Worm (Caenorhabditis elegans): ENCODE measurements around the gene fubl-1.
A peak's percentile ranks its signal among the peaks of the same experiment; 100 is the strongest.

The fubl-1 gene

ce11 chrV:10260460-10260859, 21.8 kb upstream of the fubl-1 start, which contains the start of gene sri-18:
Gene sri-18, minus strand, starts transcription at chrV:10260560.
- TF ChIP-seq pax-3 (tag; optimal IDR thresholded peaks at IDR 0.05) (no peak), vab-15 (tag; optimal IDR thresholded peaks at IDR 0.05) (no peak), unc-86 (tag; optimal IDR thresholded peaks at IDR 0.05) (no peak), nhr-11 (tag; optimal IDR thresholded peaks at IDR 0.05) (no peak), hpl-2 (GFP tag; optimal IDR thresholded peaks at IDR 0.05) (no peak), swsn-7 (tag; optimal IDR thresholded peaks at IDR 0.05) (no peak), egl-27 (tag; optimal IDR thresholded peaks at IDR 0.05) (no peak), tlp-1 (tag; optimal IDR thresholded peaks at IDR 0.05) (no peak), unc-30 (tag; optimal IDR thresholded peaks at IDR 0.05) (no peak), lin-35 (GFP tag; optimal IDR thresholded peaks at IDR 0.05) (no peak), ztf-4 (tag; optimal IDR thresholded peaks at IDR 0.05) (no peak), jun-1 (tag; optimal IDR thresholded peaks at IDR 0.05) (no peak), nhr-76 (tag; optimal IDR thresholded peaks at IDR 0.05) (no peak), ama-1 (optimal IDR thresholded peaks at IDR 0.05) (no peak)

ce11 chrV:10256050-10256449, 17.4 kb upstream of the fubl-1 start, which contains the start of gene nhr-232:
Gene nhr-232, plus strand, starts transcription at chrV:10256170.
- TF ChIP-seq elt-2 (tag; optimal IDR thresholded peaks at IDR 0.05) (peak; percentile 70), lir-3 (tag; optimal IDR thresholded peaks at IDR 0.05; ENCODE audit: poor library complexity) (no peak), lin-14 (GFP tag; optimal IDR thresholded peaks at IDR 0.05) (peak; percentile 17), rnt-1 (tag; optimal IDR thresholded peaks at IDR 0.05) (no peak), mab-9 (GFP tag; IDR thresholded peaks at IDR 0.05) (no peak), unc-30 (tag; optimal IDR thresholded peaks at IDR 0.05) (no peak), nhr-28 (tag; optimal IDR thresholded peaks at IDR 0.05) (no peak), lin-35 (GFP tag; optimal IDR thresholded peaks at IDR 0.05) (peak in 1 of 2 experiments; percentile 32), unc-98 (GFP tag; IDR thresholded peaks at IDR 0.05) (no peak), fkh-10 (GFP tag; optimal IDR thresholded peaks at IDR 0.05) (no peak), hlh-17 (GFP tag; optimal IDR thresholded peaks at IDR 0.05; ENCODE audit: borderline replicate concordance) (no peak), isw-1 (GFP tag; IDR thresholded peaks at IDR 0.05) (no peak), unc-130 (tag; optimal IDR thresholded peaks at IDR 0.05) (no peak), alr-1 (tag; optimal IDR thresholded peaks at IDR 0.05; ENCODE audit: borderline replicate concordance) (no peak), fos-1 (tag; optimal IDR thresholded peaks at IDR 0.05) (no peak), unc-86 (tag; optimal IDR thresholded peaks at IDR 0.05) (no peak), tbx-2 (tag; optimal IDR thresholded peaks at IDR 0.05) (no peak), efl-1 (optimal IDR thresholded peaks at IDR 0.05) (no peak), efl-1 (GFP tag; optimal IDR thresholded peaks at IDR 0.05 in 1 of 2) (peak in 1 of 2 experiments; percentile 39), mep-1 (tag; optimal IDR thresholded peaks at IDR 0.05) (no peak)

ce11 chrV:10255005-10255472, 16.4 kb upstream of the fubl-1 start, which contains the start of gene rop-1:
Gene rop-1, minus strand, starts transcription at chrV:10255055.
- TF ChIP-seq hlh-4 (tag; optimal IDR thresholded peaks at IDR 0.05) (no peak), rnt-1 (tag; optimal IDR thresholded peaks at IDR 0.05) (no peak), vab-15 (tag; optimal IDR thresholded peaks at IDR 0.05) (no peak), dsc-1 (tag; optimal IDR thresholded peaks at IDR 0.05) (no peak), nhr-28 (tag; optimal IDR thresholded peaks at IDR 0.05) (no peak), ceh-82 (tag; optimal IDR thresholded peaks at IDR 0.05) (peak in 1 of 3 experiments; percentile 3), lsy-2 (tag; optimal IDR thresholded peaks at IDR 0.05) (peak in 1 of 2 experiments; percentile 52), lin-14 (GFP tag; optimal IDR thresholded peaks at IDR 0.05) (peak; percentile 35), efl-1 (optimal IDR thresholded peaks at IDR 0.05) (peak in 1 of 2 experiments; percentile 26), efl-1 (GFP tag; optimal IDR thresholded peaks at IDR 0.05 in 1 of 2) (peak in 1 of 2 experiments; percentile 4), fkh-4 (tag; optimal IDR thresholded peaks at IDR 0.05; ENCODE audit: borderline replicate concordance) (no peak), pax-3 (tag; optimal IDR thresholded peaks at IDR 0.05) (no peak), nhr-77 (tag; optimal IDR thresholded peaks at IDR 0.05) (no peak), elt-2 (tag; optimal IDR thresholded peaks at IDR 0.05) (peak; percentile 5), skn-1 (tag; optimal IDR thresholded peaks at IDR 0.05) (peak; percentile 67), nhr-47 (tag; optimal IDR thresholded peaks at IDR 0.05) (no peak), lin-35 (GFP tag; optimal IDR thresholded peaks at IDR 0.05) (peak in 1 of 2 experiments; percentile 28), sptf-1 (tag; optimal IDR thresholded peaks at IDR 0.05) (no peak), hlh-17 (GFP tag; optimal IDR thresholded peaks at IDR 0.05; ENCODE audit: borderline replicate concordance) (no peak), ceh-63 (GFP tag; optimal IDR thresholded peaks at IDR 0.05) (no peak), mep-1 (tag; optimal IDR thresholded peaks at IDR 0.05) (no peak), blmp-1 (tag; optimal IDR thresholded peaks at IDR 0.05) (peak; percentile 89), snpc-4 (tag; optimal IDR thresholded peaks at IDR 0.05) (no peak), aly-2 (tag; optimal IDR thresholded peaks at IDR 0.05) (no peak), nhr-12 (tag; optimal IDR thresholded peaks at IDR 0.05) (no peak), ceh-8 (GFP tag; optimal IDR thresholded peaks at IDR 0.05) (no peak), ztf-4 (tag; optimal IDR thresholded peaks at IDR 0.05) (no peak), nhr-20 (tag; optimal IDR thresholded peaks at IDR 0.05) (peak; percentile 10), aha-1 (tag; optimal IDR thresholded peaks at IDR 0.05) (no peak), grh-1 (GFP tag; IDR thresholded peaks at IDR 0.05) (no peak)
